Worm (Caenorhabditis elegans) whole organism, L4 larva: ENCODE results near the gene clec-60.
"Not testable (repeated sequence)": the region's sequence is repeated elsewhere in the genome, so short reads cannot be mapped to it uniquely, and the experiment has no call there.

ENCODE experiments used
- T26A8.4 ChIP-seq: fragments of 200-800 bp; sonication (Bioruptor generic); IDR thresholded peaks from 2 replicates; pipeline ENCODE4 v1.3.6; 2022; ENCODE audit warnings: missing genetic modification characterization, missing compliant biosample characterization
- ceh-32 ChIP-seq: sonication (generic microtip); optimal IDR thresholded peaks from 2 replicates; lab custom pipeline; 2016; ENCODE audit warnings: mild to moderate bottlenecking, missing genetic modification characterization, missing compliant biosample characterization; ENCODE audit not compliant: poor library complexity
- dmd-9 ChIP-seq: fragments of 200-800 bp; sonication (Bioruptor generic); IDR thresholded peaks from 2 replicates; pipeline ENCODE4 v1.3.6; 2022; ENCODE audit warnings: missing genetic modification reagents, missing genetic modification characterization, missing compliant biosample characterization
- egl-27 ChIP-seq: sonication (generic microtip); optimal IDR thresholded peaks from 3 replicates; lab custom pipeline; 2017; ENCODE audit warnings: missing biosample characterization, missing genetic modification reagents, missing genetic modification characterization
- gei-8 ChIP-seq: fragments of 200-800 bp; sonication (Bioruptor generic); optimal IDR thresholded peaks from 2 replicates; lab custom pipeline; 2018; ENCODE audit warnings: mild to moderate bottlenecking, missing genetic modification characterization, missing compliant biosample characterization
- mdl-1 ChIP-seq, 2 experiments: fragments of 150-350 bp in 1 of 2; sonication (generic microtip) in 1 of 2; optimal IDR thresholded peaks; 2 replicates each; lab custom pipeline; 2014 to 2017; ENCODE audit warnings: missing biosample characterization in 2 of 2, missing genetic modification characterization in 2 of 2
- pqm-1 ChIP-seq: sonication (generic microtip); optimal IDR thresholded peaks from 2 replicates; lab custom pipeline; 2017; ENCODE audit warnings: missing biosample characterization, missing genetic modification characterization
- skn-1 ChIP-seq: fragments of 150-350 bp; optimal IDR thresholded peaks from 2 replicates; lab custom pipeline; 2014; ENCODE audit warnings: missing biosample characterization, missing genetic modification characterization
- unc-39 ChIP-seq: sonication (generic microtip); optimal IDR thresholded peaks from 2 replicates; lab custom pipeline; 2017; ENCODE audit warnings: missing biosample characterization, missing genetic modification characterization

ce11 chrII:10493034-10493433 is 11.4 kb upstream of the clec-60 start, which contains the start of gene ZK666.8:
- not testable (repeated sequence) for TF ChIP-seq unc-39 (tag; lab: Kevin White, UChicago); pqm-1 (tag; lab: Kevin White, UChicago); egl-27 (tag; lab: Kevin White, UChicago); skn-1; dmd-9 (GFP tag; lab: Robert Waterston, UW); mdl-1 (tag; optimal IDR thresholded peaks at IDR 0.05; lab: Kevin White, UChicago); T26A8.4 (GFP tag; lab: Robert Waterston, UW); ceh-32; gei-8
